Worm (Caenorhabditis elegans) whole organism, early embryonic: ENCODE data around the gene B0222.11.

Experiments used
- B0310.2 ChIP-seq: sonication (generic microtip); optimal IDR thresholded peaks from 2 replicates; lab custom pipeline; 2016; ENCODE audit warnings: mild to moderate bottlenecking, missing genetic modification characterization, missing compliant biosample characterization
- F13C5.2 ChIP-seq: sonication (generic microtip); optimal IDR thresholded peaks from 2 replicates; lab custom pipeline; 2017; ENCODE audit warnings: mild to moderate bottlenecking, missing genetic modification characterization, inconsistent platforms, missing compliant biosample characterization
- aly-1 ChIP-seq: sonication (generic microtip); optimal IDR thresholded peaks from 2 replicates; lab custom pipeline; 2016; ENCODE audit warnings: missing genetic modification characterization, missing compliant biosample characterization
- ama-1 ChIP-seq: fragments of 150-350 bp; optimal IDR thresholded peaks from 2 replicates; lab custom pipeline; 2014
- ceh-13 ChIP-seq: fragments of 200-800 bp; sonication (Bioruptor generic); optimal IDR thresholded peaks from 2 replicates; lab custom pipeline; 2018; ENCODE audit warnings: mild to moderate bottlenecking, missing genetic modification characterization, missing compliant biosample characterization
- ceh-36 ChIP-seq: sonication (generic microtip); optimal IDR thresholded peaks from 2 replicates; lab custom pipeline; 2016; ENCODE audit warnings: missing genetic modification characterization, inconsistent platforms, missing compliant biosample characterization
- ets-7 ChIP-seq: sonication (generic microtip); optimal IDR thresholded peaks from 2 replicates; lab custom pipeline; 2016; ENCODE audit warnings: missing genotype, missing genetic modification characterization, missing compliant biosample characterization
- flt-1 ChIP-seq: fragments of 200-800 bp; sonication (Bioruptor generic); IDR thresholded peaks from 2 replicates; pipeline ENCODE4 v1.3.6; 2022; ENCODE audit warnings: missing genetic modification characterization, missing compliant biosample characterization
- hmbx-1 ChIP-seq: sonication (generic microtip); optimal IDR thresholded peaks from 2 replicates; lab custom pipeline; 2016; ENCODE audit warnings: mild to moderate bottlenecking, missing genetic modification characterization, missing compliant biosample characterization
- hmg-4 ChIP-seq: fragments of 200-800 bp; sonication (Bioruptor generic); optimal IDR thresholded peaks from 2 replicates; lab custom pipeline; 2018; ENCODE audit warnings: mild to moderate bottlenecking, missing genetic modification characterization, missing compliant biosample characterization
- hnd-1 ChIP-seq: sonication (generic microtip); optimal IDR thresholded peaks from 2 replicates; lab custom pipeline; 2016; ENCODE audit warnings: missing genetic modification characterization, missing compliant biosample characterization
- pes-1 ChIP-seq: fragments of 200-800 bp; sonication (Bioruptor generic); IDR thresholded peaks from 2 replicates; pipeline ENCODE4 v1.3.6; 2022; ENCODE audit warnings: missing genetic modification reagents, missing genetic modification characterization, missing compliant biosample characterization
- scrt-1 ChIP-seq: fragments of 200-800 bp; sonication (Bioruptor generic); IDR thresholded peaks from 2 replicates; pipeline ENCODE4 v1.3.6; 2022; ENCODE audit warnings: missing genetic modification characterization, missing compliant biosample characterization
- sea-1 ChIP-seq: fragments of 200-800 bp; sonication (Bioruptor generic); conservative IDR thresholded peaks from 2 replicates; pipeline ENCODE4 v1.3.6; 2022; ENCODE audit warnings: missing genetic modification characterization, missing compliant biosample characterization
- tbx-11 ChIP-seq: fragments of 200-800 bp; sonication (Bioruptor generic); IDR thresholded peaks from 2 replicates; pipeline ENCODE4 v1.3.6; 2022; ENCODE audit warnings: missing genetic modification characterization, missing compliant biosample characterization
- tbx-37 ChIP-seq: fragments of 200-800 bp; sonication (Bioruptor generic); conservative IDR thresholded peaks from 2 replicates; pipeline ENCODE4 v1.3.6; 2022; ENCODE audit warnings: missing genetic modification reagents, missing genetic modification characterization, missing compliant biosample characterization
- tra-4 ChIP-seq: sonication (generic microtip); optimal IDR thresholded peaks from 2 replicates; lab custom pipeline; 2017; ENCODE audit warnings: missing genetic modification characterization, missing compliant biosample characterization

B0222.11 gene

DNA sequence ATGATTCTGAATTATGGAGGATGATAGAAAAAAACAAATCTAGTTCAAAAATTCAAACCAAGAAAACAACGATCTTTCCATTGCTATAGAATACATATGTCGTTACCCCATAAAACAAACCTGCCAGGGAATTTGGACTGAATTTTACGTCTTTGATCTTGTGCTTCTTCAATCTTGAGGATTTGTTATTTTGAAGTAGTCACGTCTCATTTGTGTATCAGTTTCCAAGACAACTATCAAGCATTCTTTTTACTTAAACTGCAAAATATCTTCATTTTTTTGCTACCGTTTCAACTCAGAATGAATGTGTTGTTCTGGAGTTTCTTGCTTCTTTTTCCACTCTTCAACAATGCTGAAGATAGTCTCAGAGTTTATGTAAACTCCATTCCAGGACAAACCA is 37.2 kb downstream of the B0222.11 start, which contains the start of gene F21C10.19:
Gene F21C10.19 (plus strand): TSS at position 301 of the 400 bp plus-strand sequence.
- TF ChIP-seq ets-7 (no peak), B0310.2 (tag; lab: Kevin White, UChicago) (no peak), pes-1 (GFP tag; lab: Robert Waterston, UW) (no peak), tbx-11 (GFP tag; lab: Robert Waterston, UW) (no peak), flt-1 (no peak)

DNA sequence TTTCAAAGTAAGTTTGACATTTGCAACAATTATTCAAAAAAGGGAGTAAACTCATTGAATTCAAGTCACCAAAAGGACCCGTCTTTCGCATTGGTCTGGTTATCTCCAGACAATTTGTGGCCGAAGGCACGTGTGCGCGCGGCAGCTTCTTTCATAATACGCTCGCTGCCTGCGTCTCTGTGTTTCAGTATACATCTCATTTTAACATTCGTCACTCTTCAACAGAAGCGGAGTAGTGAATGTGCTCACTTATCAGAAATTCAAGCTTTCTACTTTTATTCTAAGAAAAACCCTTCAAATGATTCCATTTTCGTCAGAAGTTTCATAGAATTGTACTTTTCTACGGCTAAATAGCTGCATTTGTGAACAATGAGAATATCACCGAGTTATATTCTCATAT is 39.4 kb downstream of the B0222.11 start:
- TF ChIP-seq pes-1 (GFP tag; lab: Robert Waterston, UW) = no peak
- TF ChIP-seq tbx-11 (GFP tag; lab: Robert Waterston, UW) = no peak
- no peak for TF ChIP-seq tbx-37 (GFP tag; lab: Robert Waterston, UW)
- no peak for TF ChIP-seq scrt-1 (GFP tag; lab: Robert Waterston, UW)
- TF ChIP-seq sea-1 = no peak
- TF ChIP-seq ceh-13 (GFP tag; lab: Kevin White, UChicago) = no peak
- TF ChIP-seq flt-1 = no peak
- no peak for TF ChIP-seq hnd-1 (tag; lab: Kevin White, UChicago)

DNA sequence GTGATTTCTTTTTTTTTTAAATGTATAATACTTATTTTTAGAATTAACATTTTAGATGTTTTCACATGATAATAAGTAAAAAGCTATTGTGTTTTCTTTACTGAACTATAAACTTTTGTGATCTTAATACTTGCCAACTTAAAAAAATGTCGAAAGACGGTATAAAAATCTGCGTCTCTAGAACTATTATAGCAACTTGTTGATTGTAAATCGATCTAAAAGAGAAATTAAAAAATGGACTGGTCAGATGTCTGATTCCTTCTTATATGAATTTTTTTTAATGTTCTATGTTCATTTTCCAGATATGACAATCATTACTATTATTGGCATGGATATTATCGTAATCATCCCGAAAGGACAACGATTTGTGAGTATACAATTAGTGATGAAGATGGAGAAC is 40.2 kb downstream of the B0222.11 start, which contains the start of gene F21C10.3:
Gene F21C10.3 (plus strand): TSS at position 301 of the 400 bp plus-strand sequence.
- TF ChIP-seq tra-4 (tag; lab: Kevin White, UChicago) = no peak
- no peak for TF ChIP-seq tbx-11 (GFP tag; lab: Robert Waterston, UW)
- no peak for TF ChIP-seq hnd-1 (tag; lab: Kevin White, UChicago)
- no peak for TF ChIP-seq sea-1
- no peak for TF ChIP-seq scrt-1 (GFP tag; lab: Robert Waterston, UW)
- no peak for TF ChIP-seq hmbx-1 (tag; lab: Kevin White, UChicago)
- TF ChIP-seq pes-1 (GFP tag; lab: Robert Waterston, UW) = no peak
- TF ChIP-seq hmg-4 (GFP tag; lab: Kevin White, UChicago) = no peak
- TF ChIP-seq ceh-36 (tag; lab: Kevin White, UChicago) = no peak
- no peak for TF ChIP-seq tbx-37 (GFP tag; lab: Robert Waterston, UW)
- TF ChIP-seq ama-1 = no peak
- TF ChIP-seq ets-7 = no peak
- TF ChIP-seq aly-1 (tag; lab: Kevin White, UChicago) = no peak
- no peak for TF ChIP-seq F13C5.2 (tag; lab: Kevin White, UChicago)
- TF ChIP-seq ceh-13 (GFP tag; lab: Kevin White, UChicago) = no peak
- no peak for TF ChIP-seq B0310.2 (tag; lab: Kevin White, UChicago)

DNA sequence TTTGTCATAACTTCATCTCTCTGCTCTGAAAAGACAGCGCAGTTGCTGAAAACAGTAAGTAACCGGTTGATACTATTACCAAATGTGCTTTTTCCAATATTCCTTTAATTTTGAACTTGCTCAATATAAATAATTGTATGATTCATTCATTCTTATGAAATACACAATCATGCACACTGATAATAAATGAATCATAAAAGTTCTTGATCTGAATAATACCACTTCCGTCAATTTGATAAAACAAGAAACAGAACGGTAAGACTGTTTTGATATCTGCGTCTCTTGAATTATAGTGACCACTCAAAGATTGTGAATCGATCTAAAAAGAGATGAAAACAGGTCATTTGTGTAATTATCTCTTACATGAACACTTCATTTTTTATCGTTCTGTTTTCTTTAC is 41.7 kb downstream of the B0222.11 start, which contains the start of gene F21C10.4:
Gene F21C10.4 (plus strand): TSS at position 301 of the 400 bp plus-strand sequence.
- TF ChIP-seq ama-1 (no peak), aly-1 (tag; lab: Kevin White, UChicago) (no peak), sea-1 (no peak), tra-4 (tag; lab: Kevin White, UChicago) (no peak)

DNA sequence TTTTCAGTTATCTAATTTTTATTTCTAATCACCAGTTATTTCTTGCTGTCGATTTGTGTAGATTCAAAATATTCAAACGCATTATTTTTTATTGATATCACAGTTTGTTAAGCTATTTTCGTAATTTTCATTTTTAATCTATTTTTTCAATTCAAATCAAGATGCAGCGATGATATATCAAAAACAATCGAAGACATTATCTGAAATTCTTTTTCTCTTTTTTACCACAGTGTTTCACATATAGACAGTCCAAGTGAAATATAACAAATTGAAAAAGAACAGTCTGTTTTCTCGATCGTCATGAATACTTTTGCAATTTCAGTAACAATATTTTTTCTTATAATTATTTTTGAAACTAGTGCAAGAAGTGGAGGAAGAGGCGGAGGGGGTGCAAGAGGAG is 42.6 kb downstream of the B0222.11 start, which contains the start of gene F21C10.5:
Gene F21C10.5 (plus strand): TSS at position 301 of the 400 bp plus-strand sequence.
- TF ChIP-seq scrt-1 (GFP tag; lab: Robert Waterston, UW) = no peak
- TF ChIP-seq B0310.2 (tag; lab: Kevin White, UChicago) = no peak
- TF ChIP-seq tbx-11 (GFP tag; lab: Robert Waterston, UW) = no peak

DNA sequence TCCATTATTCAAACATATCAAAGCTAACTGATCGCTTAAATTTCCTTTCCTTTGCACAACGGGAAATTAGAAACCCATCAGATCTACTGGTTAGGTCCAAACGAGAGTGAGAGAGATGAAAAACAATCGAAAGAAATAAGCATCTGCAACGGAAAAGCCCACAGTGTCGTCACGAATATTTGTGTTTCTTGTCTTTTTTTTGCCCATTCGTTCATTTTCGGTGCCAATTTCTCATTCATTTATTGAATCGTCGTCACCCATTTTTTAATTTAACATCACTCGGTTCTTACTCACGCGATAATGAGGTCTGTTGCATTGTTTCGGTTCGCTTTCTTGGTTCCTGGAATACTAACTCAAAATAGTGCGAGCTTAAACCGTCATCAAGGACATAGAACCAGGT is 43.8 kb downstream of the B0222.11 start, which contains the start of gene F21C10.6:
Gene F21C10.6 (plus strand): TSS at position 301 of the 400 bp plus-strand sequence.
- TF ChIP-seq ceh-13 (GFP tag; lab: Kevin White, UChicago) (no peak), hmg-4 (GFP tag; lab: Kevin White, UChicago) (no peak), flt-1 (no peak), tbx-11 (GFP tag; lab: Robert Waterston, UW) (no peak), tra-4 (tag; lab: Kevin White, UChicago) (no peak), aly-1 (tag; lab: Kevin White, UChicago) (no peak), tbx-37 (GFP tag; lab: Robert Waterston, UW) (no peak), hmbx-1 (tag; lab: Kevin White, UChicago) (no peak), ceh-36 (tag; lab: Kevin White, UChicago) (no peak), B0310.2 (tag; lab: Kevin White, UChicago) (no peak), hnd-1 (tag; lab: Kevin White, UChicago) (no peak), ama-1 (no peak), scrt-1 (GFP tag; lab: Robert Waterston, UW) (no peak), F13C5.2 (tag; lab: Kevin White, UChicago) (no peak), pes-1 (GFP tag; lab: Robert Waterston, UW) (no peak), sea-1 (no peak), ets-7 (no peak)

DNA sequence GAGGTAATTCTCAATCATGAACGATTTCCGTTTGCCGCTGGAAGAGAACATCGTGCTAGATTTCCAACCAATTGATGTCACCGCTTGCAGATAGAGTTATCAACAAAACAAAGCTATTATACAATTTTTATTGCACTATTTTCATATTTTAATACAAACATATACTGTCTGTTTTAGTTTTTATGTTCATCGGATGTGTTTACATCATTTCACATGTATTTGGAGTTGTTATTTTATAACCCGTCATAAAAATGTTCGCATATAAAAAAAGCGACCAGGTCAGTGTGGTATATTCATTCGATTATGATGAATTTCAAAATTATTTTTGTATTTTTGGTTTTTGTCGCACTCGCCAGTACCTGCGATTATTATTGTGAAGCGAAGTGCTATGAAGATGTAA is 44.8 kb downstream of the B0222.11 start, which contains the start of gene F21C10.11:
Gene F21C10.11 (plus strand): TSS at position 301 of the 400 bp plus-strand sequence.
- TF ChIP-seq hmbx-1 (tag; lab: Kevin White, UChicago) (no peak), ceh-13 (GFP tag; lab: Kevin White, UChicago) (no peak), ets-7 (no peak), scrt-1 (GFP tag; lab: Robert Waterston, UW) (no peak), pes-1 (GFP tag; lab: Robert Waterston, UW) (no peak), flt-1 (no peak), F13C5.2 (tag; lab: Kevin White, UChicago) (no peak)

DNA sequence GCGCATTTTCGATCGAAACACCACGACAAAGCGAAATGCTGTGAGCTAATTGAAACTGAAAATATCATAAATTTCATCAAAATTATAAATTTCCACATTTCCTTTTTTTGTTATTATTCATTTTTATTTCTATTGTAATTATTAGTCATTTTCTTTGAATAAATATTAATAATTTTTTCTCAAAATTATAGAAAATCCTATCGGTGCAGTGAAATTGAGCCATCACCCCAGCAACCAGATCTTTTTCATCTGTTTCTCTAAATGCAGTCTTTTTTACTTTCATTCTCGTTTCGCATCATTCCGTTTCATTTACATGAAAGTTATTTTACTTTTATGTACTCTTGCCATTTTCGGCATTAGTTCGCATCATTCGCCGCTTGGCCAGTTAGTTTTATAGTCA is 46.0 kb downstream of the B0222.11 start, which contains the start of gene F21C10.13:
Gene F21C10.13 (plus strand): TSS at position 301 of the 400 bp plus-strand sequence.
- TF ChIP-seq hnd-1 (tag; lab: Kevin White, UChicago) = no peak
- no peak for TF ChIP-seq hmbx-1 (tag; lab: Kevin White, UChicago)
- no peak for TF ChIP-seq tra-4 (tag; lab: Kevin White, UChicago)
- TF ChIP-seq ceh-13 (GFP tag; lab: Kevin White, UChicago) = no peak
- no peak for TF ChIP-seq sea-1
- no peak for TF ChIP-seq flt-1
- no peak for TF ChIP-seq ceh-36 (tag; lab: Kevin White, UChicago)
- TF ChIP-seq hmg-4 (GFP tag; lab: Kevin White, UChicago) = no peak
